Worm (Caenorhabditis elegans) whole organism, L4 larva: Measurements from ENCODE around the gene calu-1.

Experiments
- ama-1 ChIP-seq: fragments of 150-350 bp; optimal IDR thresholded peaks from 2 replicates; lab custom pipeline; 2014; ENCODE audit warnings: inconsistent platforms, mixed read lengths
- ceh-82 ChIP-seq: sonication (generic microtip); optimal IDR thresholded peaks from 2 replicates; lab custom pipeline; 2017; ENCODE audit warnings: missing biosample characterization, missing genetic modification characterization
- ces-1 ChIP-seq: fragments of 150-350 bp; sonication (generic microtip); optimal IDR thresholded peaks from 4 replicates; lab custom pipeline; 2014; ENCODE audit warnings: missing biosample characterization, missing genetic modification reagents, missing genetic modification characterization
- dve-1 ChIP-seq: sonication (generic microtip); optimal IDR thresholded peaks from 2 replicates; lab custom pipeline; 2017; ENCODE audit warnings: antibody characterized with exemption, mild to moderate bottlenecking, missing genetic modification characterization, missing compliant biosample characterization; ENCODE audit not compliant: insufficient read depth
- fos-1 ChIP-seq: fragments of 150-350 bp; optimal IDR thresholded peaks from 2 replicates; lab custom pipeline; 2014; ENCODE audit warnings: missing biosample characterization, missing genetic modification characterization
- jun-1 ChIP-seq: fragments of 150-350 bp; optimal IDR thresholded peaks from 2 replicates; lab custom pipeline; 2014; ENCODE audit warnings: missing biosample characterization, missing genetic modification reagents, missing genetic modification characterization
- lsy-2 ChIP-seq, 2 experiments: fragments of 150-350 bp in 1 of 2; sonication (generic microtip) in 1 of 2; optimal IDR thresholded peaks; 2 replicates each; lab custom pipeline; 2014 to 2017; ENCODE audit warnings: missing biosample characterization in 2 of 2, missing genetic modification characterization in 2 of 2
- nhr-102 ChIP-seq: sonication (generic microtip); optimal IDR thresholded peaks from 2 replicates; lab custom pipeline; 2016; ENCODE audit warnings: mild to moderate bottlenecking, missing genetic modification characterization, moderate library complexity, missing compliant biosample characterization
- unc-39 ChIP-seq: sonication (generic microtip); optimal IDR thresholded peaks from 2 replicates; lab custom pipeline; 2017; ENCODE audit warnings: missing biosample characterization, missing genetic modification characterization
- ztf-7 ChIP-seq: fragments of 150-350 bp; optimal IDR thresholded peaks from 2 replicates; lab custom pipeline; 2014; ENCODE audit warnings: missing biosample characterization, missing genetic modification characterization

DNA sequence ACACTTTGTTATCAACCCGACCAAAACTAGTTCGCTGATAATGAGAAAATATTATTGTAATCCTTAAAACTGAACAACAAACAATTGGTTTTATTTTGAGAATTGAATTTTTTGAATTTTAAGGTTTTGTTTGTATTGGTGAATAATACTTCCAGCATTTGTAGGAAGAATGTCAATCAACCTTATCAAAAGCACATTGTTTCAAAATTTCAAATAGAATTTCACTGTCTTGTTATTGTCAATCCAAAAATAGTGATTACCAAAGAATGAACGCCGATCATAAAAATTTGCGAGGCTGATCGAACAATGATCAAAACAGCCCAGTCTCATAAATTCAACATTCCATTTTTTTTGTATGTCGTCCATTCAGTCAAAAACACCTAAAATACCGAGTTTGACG is 3.8 kb upstream of the calu-1 start:
- TF ChIP-seq ces-1: no peak
- no peak for TF ChIP-seq ama-1 (lab: Kevin White, UChicago)
- no peak for TF ChIP-seq fos-1 (tag; lab: Kevin White, UChicago)
- TF ChIP-seq nhr-102 (tag; lab: Kevin White, UChicago): no peak
- TF ChIP-seq jun-1 (tag; lab: Kevin White, UChicago): no peak
- TF ChIP-seq unc-39 (tag; lab: Kevin White, UChicago): no peak
- no peak for TF ChIP-seq ztf-7
- TF ChIP-seq ceh-82 (tag; lab: Kevin White, UChicago): no peak
- TF ChIP-seq dve-1 (tag; lab: Kevin White, UChicago): peak; percentile 77
- TF ChIP-seq lsy-2 (tag; optimal IDR thresholded peaks at IDR 0.05; lab: Kevin White, UChicago): no peak
